Fruit fly (Drosophila melanogaster): ENCODE measurements around the gene CG8578.
A peak's percentile ranks its signal among the peaks of the same experiment; 100 is the strongest.

The CG8578 gene

dm6 chrX:15869843-15870242 lies 25.6 kb downstream of the CG8578 start, which contains the start of gene CG16952 (continued):
- no peak for TF ChIP-seq ase (GFP tag; IDR thresholded peaks at IDR 0.05)
- TF ChIP-seq sd (tag; optimal IDR thresholded peaks at IDR 0.05): peak; percentile 2
- no peak for TF ChIP-seq az2 (GFP tag; optimal IDR thresholded peaks at IDR 0.05)
- no peak for TF ChIP-seq CG8388 (GFP tag; optimal IDR thresholded peaks at IDR 0.05)
- TF ChIP-seq CG2116 (GFP tag; optimal IDR thresholded peaks at IDR 0.05): peak; percentile 96
- no peak for TF ChIP-seq CG10654 (GFP tag; optimal IDR thresholded peaks at IDR 0.05)
- no peak for TF ChIP-seq Camta (GFP tag; optimal IDR thresholded peaks at IDR 0.05)
- no peak for TF ChIP-seq ttk (GFP tag; IDR thresholded peaks at IDR 0.05)
- TF ChIP-seq Nf-YB (GFP tag; optimal IDR thresholded peaks at IDR 0.05): no peak
- no peak for TF ChIP-seq Ptx1 (GFP tag; IDR thresholded peaks at IDR 0.05)
- TF ChIP-seq hb (GFP tag; IDR thresholded peaks at IDR 0.05; ENCODE audit: partially characterized antibody): peak; percentile 92
- no peak for TF ChIP-seq tin (GFP tag; optimal IDR thresholded peaks at IDR 0.05)
- no peak for TF ChIP-seq gcm2 (GFP tag; optimal IDR thresholded peaks at IDR 0.05)
- no peak for TF ChIP-seq ro (GFP tag; IDR thresholded peaks at IDR 0.05)
- TF ChIP-seq CG11247 (GFP tag; IDR thresholded peaks at IDR 0.05): no peak
- TF ChIP-seq Hr51 (GFP tag; optimal IDR thresholded peaks at IDR 0.05): no peak
- TF ChIP-seq CG32772 (GFP tag; IDR thresholded peaks at IDR 0.05): no peak
- TF ChIP-seq CG12659 (GFP tag; optimal IDR thresholded peaks at IDR 0.05): peak; percentile 57
- TF ChIP-seq Med (GFP tag): peak; percentile 66
- TF ChIP-seq Chrac-16 (GFP tag; optimal IDR thresholded peaks at IDR 0.05): no peak
- no peak for TF ChIP-seq Spps (tag; optimal IDR thresholded peaks at IDR 0.05)
- no peak for TF ChIP-seq ap (GFP tag; IDR thresholded peaks at IDR 0.05)
- TF ChIP-seq Side (GFP tag; optimal IDR thresholded peaks at IDR 0.05): no peak
- TF ChIP-seq pzg (GFP tag; optimal IDR thresholded peaks at IDR 0.05): peak; percentile 66
- no peak for TF ChIP-seq CG4282 (GFP tag; optimal IDR thresholded peaks at IDR 0.05)
- no peak for TF ChIP-seq MTF-1 (GFP tag; optimal IDR thresholded peaks at IDR 0.05; ENCODE audit: borderline replicate concordance)
- TF ChIP-seq crc (GFP tag; optimal IDR thresholded peaks at IDR 0.05): no peak
- TF ChIP-seq CG15696 (tag; optimal IDR thresholded peaks at IDR 0.05): no peak
- peak; percentile 47 for TF ChIP-seq CG10267 (tag; optimal IDR thresholded peaks at IDR 0.05)
- no peak for TF ChIP-seq CG15073 (GFP tag; optimal IDR thresholded peaks at IDR 0.05)
- TF ChIP-seq CG8359 (GFP tag; optimal IDR thresholded peaks at IDR 0.05; ENCODE audit: borderline replicate concordance): no peak
- TF ChIP-seq eve (GFP tag; optimal IDR thresholded peaks at IDR 0.05): no peak
- TF ChIP-seq Sox102F (GFP tag; optimal IDR thresholded peaks at IDR 0.05): no peak
- peak in 1 of 2 experiments; percentile 91 for TF ChIP-seq Pdp1 (GFP tag; optimal IDR thresholded peaks at IDR 0.05)
- TF ChIP-seq CG2712 (tag; optimal IDR thresholded peaks at IDR 0.05): no peak
- TF ChIP-seq CG11398 (GFP tag; optimal IDR thresholded peaks at IDR 0.05): no peak
- TF ChIP-seq zfh2 (GFP tag; optimal IDR thresholded peaks at IDR 0.05): no peak
- no peak for TF ChIP-seq en (GFP tag; optimal IDR thresholded peaks at IDR 0.05)
- TF ChIP-seq gro (GFP tag; optimal IDR thresholded peaks at IDR 0.05): no peak
- TF ChIP-seq da (GFP tag; optimal IDR thresholded peaks at IDR 0.05): no peak
- no peak for TF ChIP-seq pfk (GFP tag; optimal IDR thresholded peaks at IDR 0.05)
- TF ChIP-seq chinmo (GFP tag; IDR thresholded peaks at IDR 0.05; ENCODE audit: partially characterized antibody): 0 out of 4 replicates have a peak, but pooled peaks have one; percentile 59
- TF ChIP-seq CG15601 (tag; optimal IDR thresholded peaks at IDR 0.05): peak; percentile 16
- peak; percentile 91 for TF ChIP-seq ssp (GFP tag; IDR thresholded peaks at IDR 0.05)
- TF ChIP-seq wdn (GFP tag; IDR thresholded peaks at IDR 0.05): no peak
- TF ChIP-seq Max (GFP tag; optimal IDR thresholded peaks at IDR 0.05): no peak
- TF ChIP-seq zf30C (GFP tag; optimal IDR thresholded peaks at IDR 0.05): no peak
- TF ChIP-seq CG2202 (tag; optimal IDR thresholded peaks at IDR 0.05): no peak
- TF ChIP-seq trem (tag; optimal IDR thresholded peaks at IDR 0.05): peak; percentile 72
- no peak for TF ChIP-seq dpn (GFP tag; optimal IDR thresholded peaks at IDR 0.05)
- TF ChIP-seq CG12769 (tag; optimal IDR thresholded peaks at IDR 0.05): no peak

Data from whole organism, embryonic.